Worm (Caenorhabditis elegans) whole organism, young adult: ENCODE measurements around the gene srd-12.

Experiments used
- B0019.2 ChIP-seq: fragments of 200-800 bp; sonication (Bioruptor generic); conservative IDR thresholded peaks from 2 replicates; pipeline ENCODE4 v1.3.6; 2022; ENCODE audit warnings: missing genetic modification reagents, missing genetic modification characterization, missing compliant biosample characterization
- C17E4.6 ChIP-seq: fragments of 200-800 bp; sonication (Bioruptor generic); IDR thresholded peaks from 2 replicates; pipeline ENCODE4 v1.3.6; 2022; ENCODE audit warnings: missing genetic modification reagents, missing genetic modification characterization, missing compliant biosample characterization
- F10E7.11 ChIP-seq: sonication (generic microtip); optimal IDR thresholded peaks from 2 replicates; lab custom pipeline; 2017; ENCODE audit warnings: mild to moderate bottlenecking, missing genetic modification characterization, moderate library complexity, missing compliant biosample characterization
- F39B2.1 ChIP-seq: fragments of 200-800 bp; sonication (Bioruptor generic); IDR thresholded peaks from 2 replicates; pipeline ENCODE4 v1.3.6; 2022; ENCODE audit warnings: missing genetic modification reagents, missing genetic modification characterization, missing compliant biosample characterization
- F55B11.4 ChIP-seq: sonication (generic microtip); optimal IDR thresholded peaks from 2 replicates; lab custom pipeline; 2016; ENCODE audit warnings: missing compliant biosample characterization, missing genetic modification characterization, borderline replicate concordance; ENCODE audit not compliant: insufficient read depth
- K11D2.4 ChIP-seq: fragments of 200-800 bp; sonication (Bioruptor generic); IDR thresholded peaks from 2 replicates; pipeline ENCODE4 v1.3.6; 2022; ENCODE audit warnings: missing genetic modification reagents, missing genetic modification characterization, missing compliant biosample characterization
- K12H6.12 ChIP-seq: fragments of 200-800 bp; sonication (Bioruptor generic); optimal IDR thresholded peaks from 2 replicates; lab custom pipeline; 2018; ENCODE audit warnings: mild to moderate bottlenecking, missing genetic modification characterization, missing compliant biosample characterization
- Y53G8AR.9 ChIP-seq: fragments of 200-800 bp; sonication (Bioruptor generic); conservative IDR thresholded peaks from 2 replicates; pipeline ENCODE4 v1.3.6; 2022; ENCODE audit warnings: missing genetic modification reagents, missing genetic modification characterization, missing compliant biosample characterization
- ZK185.1 ChIP-seq: sonication (generic microtip); optimal IDR thresholded peaks from 2 replicates; lab custom pipeline; 2016; ENCODE audit warnings: mild to moderate bottlenecking, missing genetic modification characterization, missing compliant biosample characterization; ENCODE audit not compliant: poor library complexity, severe bottlenecking
- athp-1 ChIP-seq: sonication (generic microtip); optimal IDR thresholded peaks from 2 replicates; lab custom pipeline; 2017; ENCODE audit warnings: mild to moderate bottlenecking, missing genetic modification characterization, missing compliant biosample characterization
- cebp-1 ChIP-seq, 2 experiments: fragments of 200-800 bp in 1 of 2; sonication (Bioruptor generic) in 1 of 2; sonication (generic microtip) in 1 of 2; IDR thresholded peaks in 1 of 2; optimal IDR thresholded peaks in 1 of 2; 2 replicates each; pipeline versions ENCODE4 v1.3.6 to Lab custom; 2017 to 2022; ENCODE audit warnings: missing compliant biosample characterization in 2 of 2, missing genetic modification characterization in 2 of 2, mild to moderate bottlenecking in 1 of 2, missing genetic modification reagents in 1 of 2, moderate library complexity in 1 of 2
- ceh-79 ChIP-seq: sonication (generic microtip); optimal IDR thresholded peaks from 2 replicates; lab custom pipeline; 2017; ENCODE audit warnings: mild to moderate bottlenecking, missing genetic modification characterization, missing compliant biosample characterization
- ceh-91 ChIP-seq: fragments of 200-800 bp; sonication (Bioruptor generic); IDR thresholded peaks from 2 replicates; pipeline ENCODE4 v1.3.6; 2022; ENCODE audit warnings: missing genetic modification reagents, missing genetic modification characterization, missing compliant biosample characterization
- dox-1 ChIP-seq: fragments of 200-800 bp; sonication (Bioruptor generic); IDR thresholded peaks from 2 replicates; pipeline ENCODE4 v1.3.6; 2022; ENCODE audit warnings: missing genetic modification reagents, missing genetic modification characterization, missing compliant biosample characterization
- dpl-1 ChIP-seq: fragments of 150-350 bp; optimal IDR thresholded peaks from 2 replicates; lab custom pipeline; 2014; ENCODE audit warnings: missing biosample characterization, missing genetic modification reagents, missing genetic modification characterization
- egrh-3 ChIP-seq: fragments of 200-800 bp; sonication (Bioruptor generic); IDR thresholded peaks from 2 replicates; pipeline ENCODE4 v1.3.6; 2022; ENCODE audit warnings: missing genetic modification reagents, missing genetic modification characterization, missing compliant biosample characterization
- ets-4 ChIP-seq: fragments of 200-800 bp; sonication (Bioruptor generic); optimal IDR thresholded peaks from 2 replicates; lab custom pipeline; 2018; ENCODE audit warnings: mild to moderate bottlenecking, missing genetic modification characterization, missing compliant biosample characterization
- fkh-3 ChIP-seq: sonication (generic microtip); optimal IDR thresholded peaks from 2 replicates; lab custom pipeline; 2016; ENCODE audit warnings: mild to moderate bottlenecking, missing genetic modification characterization, missing compliant biosample characterization
- him-1 ChIP-seq: sonication (generic microtip); optimal IDR thresholded peaks from 2 replicates; lab custom pipeline; 2016; ENCODE audit warnings: missing genotype, missing genetic modification reagents, missing genetic modification characterization, missing compliant biosample characterization
- hmg-1.2 ChIP-seq: fragments of 200-800 bp; sonication (Bioruptor generic); IDR thresholded peaks from 2 replicates; pipeline ENCODE4 v1.3.6; 2022; ENCODE audit warnings: missing genetic modification reagents, missing genetic modification characterization, missing compliant biosample characterization
- hmg-20 ChIP-seq: fragments of 200-800 bp; sonication (Bioruptor generic); IDR thresholded peaks from 2 replicates; pipeline ENCODE4 v1.3.6; 2022; ENCODE audit warnings: missing genetic modification reagents, missing genetic modification characterization, missing compliant biosample characterization
- lin-40 ChIP-seq: sonication (generic microtip); optimal IDR thresholded peaks from 2 replicates; lab custom pipeline; 2016; ENCODE audit warnings: missing genetic modification characterization, mild to moderate bottlenecking, missing compliant biosample characterization, missing genotype, missing genetic modification reagents
- madf-10 ChIP-seq: sonication (generic microtip); optimal IDR thresholded peaks from 2 replicates; lab custom pipeline; 2016; ENCODE audit warnings: mild to moderate bottlenecking, missing genetic modification characterization, missing compliant biosample characterization
- madf-3 ChIP-seq: fragments of 200-800 bp; sonication (Bioruptor generic); IDR thresholded peaks from 2 replicates; pipeline ENCODE4 v1.3.6; 2022; ENCODE audit warnings: missing genetic modification reagents, missing genetic modification characterization, missing compliant biosample characterization
- madf-8 ChIP-seq: fragments of 200-800 bp; sonication (Bioruptor generic); conservative IDR thresholded peaks from 2 replicates; pipeline ENCODE4 v1.3.6; 2022; ENCODE audit warnings: missing genetic modification reagents, missing genetic modification characterization, missing compliant biosample characterization
- mes-4 ChIP-seq: sonication (generic microtip); optimal IDR thresholded peaks from 2 replicates; lab custom pipeline; 2016; ENCODE audit warnings: missing genotype, missing genetic modification characterization, missing compliant biosample characterization
- pbrm-1 ChIP-seq: fragments of 200-800 bp; sonication (Bioruptor generic); IDR thresholded peaks from 2 replicates; pipeline ENCODE4 v1.3.6; 2022; ENCODE audit warnings: missing genetic modification reagents, missing genetic modification characterization, missing compliant biosample characterization
- repo-1 ChIP-seq: sonication (generic microtip); optimal IDR thresholded peaks from 2 replicates; lab custom pipeline; 2017; ENCODE audit warnings: mild to moderate bottlenecking, missing genetic modification characterization, missing compliant biosample characterization
- rpc-1 ChIP-seq, 2 experiments: fragments of 150-350 bp in 1 of 2; sonication (generic microtip) in 1 of 2; optimal IDR thresholded peaks; 2 replicates each; lab custom pipeline; 2014 to 2018; ENCODE audit warnings: missing biosample characterization in 1 of 2, missing genetic modification characterization in 1 of 2, missing genetic modification reagents in 1 of 2, missing genotype in 1 of 2
- snpc-1.1 ChIP-seq: sonication (generic microtip); optimal IDR thresholded peaks from 2 replicates; lab custom pipeline; 2017; ENCODE audit warnings: missing genetic modification characterization, mild to moderate bottlenecking, missing compliant biosample characterization, antibody characterized with exemption, moderate library complexity, missing genotype, missing genetic modification reagents; ENCODE audit not compliant: insufficient read depth
- snpc-4 ChIP-seq, 5 experiments: fragments of 150-350 bp in 1 of 5; sonication (generic microtip) in 4 of 5; optimal IDR thresholded peaks; 2 replicates each; lab custom pipeline; 2014 to 2018; ENCODE audit warnings: missing genetic modification characterization in 5 of 5, missing biosample characterization in 3 of 5, antibody characterized with exemption in 2 of 5, mild to moderate bottlenecking in 2 of 5, missing compliant biosample characterization in 2 of 5, missing genotype in 2 of 5, moderate library complexity in 2 of 5, missing genetic modification reagents in 1 of 5
- somi-1 ChIP-seq: fragments of 200-800 bp; sonication (Bioruptor generic); optimal IDR thresholded peaks from 2 replicates; lab custom pipeline; 2018; ENCODE audit warnings: mild to moderate bottlenecking, missing genetic modification characterization, missing compliant biosample characterization
- zfh-2 ChIP-seq: fragments of 200-800 bp; sonication (Bioruptor generic); conservative IDR thresholded peaks from 2 replicates; pipeline ENCODE4 v1.3.6; 2022; ENCODE audit warnings: missing genetic modification reagents, missing genetic modification characterization, missing compliant biosample characterization

srd-12 gene

ce11 chrIV:5598515-5599132 is 31.4 kb downstream of the srd-12 start:
- TF ChIP-seq B0019.2 (GFP tag; lab: Robert Waterston, UW) (no peak), C17E4.6 (GFP tag; lab: Robert Waterston, UW) (no peak), F39B2.1 (GFP tag; lab: Robert Waterston, UW) (no peak), K12H6.12 (tag; lab: Kevin White, UChicago) (peak; percentile 34), dpl-1 (no peak), snpc-4 (GFP tag; optimal IDR thresholded peaks at IDR 0.05; lab: Kevin White, UChicago) (no peak), snpc-4 (tag; optimal IDR thresholded peaks at IDR 0.05; lab: Kevin White, UChicago) (no peak)
- TF ChIP-seq, all 124 proteins: peak for 1

ce11 chrIV:5595567-5595966 is 34.5 kb downstream of the srd-12 start:
- TF ChIP-seq ceh-79 (tag; lab: Kevin White, UChicago): no peak
- TF ChIP-seq dpl-1: no peak
- TF ChIP-seq madf-3 (GFP tag; lab: Robert Waterston, UW): no peak
- TF ChIP-seq F55B11.4: no peak
- no peak for TF ChIP-seq hmg-20 (GFP tag; lab: Robert Waterston, UW)
- TF ChIP-seq Y53G8AR.9 (GFP tag; lab: Robert Waterston, UW): no peak
- no peak for TF ChIP-seq repo-1 (tag; lab: Kevin White, UChicago)
- no peak for TF ChIP-seq F10E7.11 (tag; lab: Kevin White, UChicago)
- TF ChIP-seq ets-4 (GFP tag; lab: Kevin White, UChicago): no peak
- no peak for TF ChIP-seq ZK185.1 (tag; lab: Kevin White, UChicago)
- TF ChIP-seq fkh-3 (tag; lab: Kevin White, UChicago): no peak
- TF ChIP-seq him-1 (tag; lab: Kevin White, UChicago): no peak
- no peak for TF ChIP-seq athp-1 (tag; lab: Kevin White, UChicago)
- TF ChIP-seq hmg-1.2: no peak
- no peak for TF ChIP-seq pbrm-1 (GFP tag; lab: Robert Waterston, UW)
- no peak for TF ChIP-seq madf-10
- TF ChIP-seq snpc-1.1 (tag; lab: Kevin White, UChicago): no peak
- TF ChIP-seq mes-4: no peak
- TF ChIP-seq, all 124 proteins: peak for 0

- no peak for TF ChIP-seq egrh-3 (GFP tag; lab: Robert Waterston, UW)
- TF ChIP-seq zfh-2 (GFP tag; lab: Robert Waterston, UW): peak; percentile 50; the same call in 1 of the 2 replicates
- TF ChIP-seq rpc-1 (optimal IDR thresholded peaks at IDR 0.05; lab: Kevin White, UChicago): no peak
- no peak for TF ChIP-seq rpc-1 (tag; optimal IDR thresholded peaks at IDR 0.05; lab: Kevin White, UChicago)
- TF ChIP-seq hmg-20 (GFP tag; lab: Robert Waterston, UW): no peak
- TF ChIP-seq mes-4: no peak
- peak; percentile 20; the same call in 1 of the 2 replicates for TF ChIP-seq dox-1
- peak; percentile 42 for TF ChIP-seq lin-40
- TF ChIP-seq cebp-1 (GFP tag; IDR thresholded peaks at IDR 0.05; lab: Robert Waterston, UW): no peak
- TF ChIP-seq cebp-1 (tag; optimal IDR thresholded peaks at IDR 0.05; lab: Kevin White, UChicago): peak; percentile 67
- TF ChIP-seq somi-1 (GFP tag; lab: Kevin White, UChicago): peak; percentile 64
- TF ChIP-seq K11D2.4: peak; percentile 33; the same call in 1 of the 2 replicates
- no peak for TF ChIP-seq madf-8 (GFP tag; lab: Robert Waterston, UW)
- TF ChIP-seq K12H6.12 (tag; lab: Kevin White, UChicago): peak; percentile 72
- no peak for TF ChIP-seq ceh-91 (GFP tag; lab: Robert Waterston, UW)
These were observed 36.2 kb downstream of the srd-12 start for ce11 chrIV:5593804-5594214.
